Fruit fly (Drosophila melanogaster): ENCODE results near the gene Mcm6.
A peak's percentile ranks its signal among the peaks of the same experiment; 100 is the strongest.

dm6 chrX:6656023-6656594 is 18.1 kb upstream of the Mcm6 start:
- TF ChIP-seq br (optimal IDR thresholded peaks at IDR 0.05) (no peak), CG16815 (GFP tag; optimal IDR thresholded peaks at IDR 0.05) (peak; percentile 73), CG3065 (GFP tag; optimal IDR thresholded peaks at IDR 0.05) (peak; percentile 15), so (GFP tag; IDR thresholded peaks at IDR 0.05) (peak; percentile 81; the same call in 2 of the 3 replicates), Hr51 (GFP tag; optimal IDR thresholded peaks at IDR 0.05) (peak; percentile 70 to 89), CG15601 (tag; optimal IDR thresholded peaks at IDR 0.05) (peak; percentile 49), Taf1 (GFP tag; IDR thresholded peaks at IDR 0.05) (peak; percentile 63), lab (GFP tag; optimal IDR thresholded peaks at IDR 0.05) (peak; percentile 92), CG1233 (GFP tag; optimal IDR thresholded peaks at IDR 0.05) (peak; percentile 80), her (GFP tag; optimal IDR thresholded peaks at IDR 0.05) (peak; percentile 70)
